Fruit fly (Drosophila melanogaster) whole organism, embryonic: ENCODE results near the gene CG33098.
A peak's percentile ranks its signal among the peaks of the same experiment; 100 is the strongest.

Experiments
- Adf1 ChIP-seq: fragments of 200-800 bp; sonication (Bioruptor generic); IDR thresholded peaks from 2 replicates; pipeline ENCODE4 v1.3.6; 2022; ENCODE audit warnings: missing biosample characterization, missing genetic modification characterization
- Asciz ChIP-seq: fragments of 200-800 bp; sonication (Bioruptor generic); optimal IDR thresholded peaks from 2 replicates; lab custom pipeline; 2017; ENCODE audit warnings: missing biosample characterization, mild to moderate bottlenecking, missing genetic modification characterization, missing genetic modification reagents
- B-H2 ChIP-seq: fragments of 200-800 bp; sonication (Bioruptor generic); optimal IDR thresholded peaks from 2 replicates; lab custom pipeline; 2018; ENCODE audit warnings: missing biosample characterization, mild to moderate bottlenecking, missing genetic modification characterization
- CG10274 ChIP-seq: fragments of 200-800 bp; sonication (Bioruptor generic); optimal IDR thresholded peaks from 3 replicates; lab custom pipeline; 2017; ENCODE audit warnings: missing biosample characterization, mild to moderate bottlenecking, missing genetic modification characterization
- CG11456 ChIP-seq: fragments of 200-800 bp; sonication (Bioruptor generic); IDR thresholded peaks from 3 replicates; pipeline ENCODE4 v1.3.6; 2022; ENCODE audit warnings: missing biosample characterization, missing genetic modification characterization
- CG13287 ChIP-seq: fragments of 200-800 bp; sonication (Bioruptor generic); IDR thresholded peaks from 2 replicates; pipeline ENCODE4 v1.3.6; 2022; ENCODE audit warnings: missing biosample characterization, missing genetic modification characterization; ENCODE audit not compliant: partially characterized antibody
- CG15011 ChIP-seq: fragments of 200-800 bp; sonication (Bioruptor generic); optimal IDR thresholded peaks from 3 replicates; lab custom pipeline; 2018; ENCODE audit warnings: missing biosample characterization, mild to moderate bottlenecking, missing genetic modification characterization
- CG15514 ChIP-seq: fragments of 200-800 bp; sonication (Bioruptor generic); optimal IDR thresholded peaks from 3 replicates; lab custom pipeline; 2017; ENCODE audit warnings: missing biosample characterization, missing genetic modification characterization, mild to moderate bottlenecking, moderate library complexity, missing genetic modification reagents
- CG17568 ChIP-seq: fragments of 200-800 bp; sonication (Bioruptor generic); optimal IDR thresholded peaks from 2 replicates; lab custom pipeline; 2018; ENCODE audit warnings: missing biosample characterization, mild to moderate bottlenecking, missing genetic modification characterization, moderate library complexity
- CG17612 ChIP-seq: fragments of 200-800 bp; sonication (Bioruptor generic); IDR thresholded peaks from 2 replicates; pipeline ENCODE4 v1.3.6; 2022; ENCODE audit warnings: missing biosample characterization, missing genetic modification characterization
- CG18476 ChIP-seq: fragments of 200-800 bp; sonication (Bioruptor generic); optimal IDR thresholded peaks from 2 replicates; lab custom pipeline; 2016; ENCODE audit warnings: missing biosample characterization, mild to moderate bottlenecking, missing genetic modification characterization
- CG18619 ChIP-seq: fragments of 200-800 bp; sonication (Bioruptor generic); optimal IDR thresholded peaks from 3 replicates; lab custom pipeline; 2017; ENCODE audit warnings: missing biosample characterization, mild to moderate bottlenecking, missing genetic modification characterization
- CG18764 ChIP-seq: fragments of 200-800 bp; sonication (Bioruptor generic); optimal IDR thresholded peaks from 3 replicates; lab custom pipeline; 2016; ENCODE audit warnings: missing biosample characterization, missing genetic modification characterization
- CG33213 ChIP-seq: fragments of 200-800 bp; sonication (Bioruptor generic); optimal IDR thresholded peaks from 3 replicates; lab custom pipeline; 2016; ENCODE audit warnings: missing biosample characterization, missing genetic modification characterization
- CG34224 ChIP-seq: fragments of 200-800 bp; sonication (Bioruptor generic); IDR thresholded peaks from 3 replicates; pipeline ENCODE4 v1.3.6; 2022; ENCODE audit warnings: missing biosample characterization, missing genetic modification characterization; ENCODE audit not compliant: partially characterized antibody
- CG34376 ChIP-seq: fragments of 200-800 bp; sonication (Bioruptor generic); optimal IDR thresholded peaks from 2 replicates; lab custom pipeline; 2018; ENCODE audit warnings: missing biosample characterization, mild to moderate bottlenecking, missing genetic modification characterization
- CG4617 ChIP-seq: fragments of 200-800 bp; sonication (Bioruptor generic); optimal IDR thresholded peaks from 3 replicates; lab custom pipeline; 2016; ENCODE audit warnings: missing biosample characterization, missing genetic modification characterization, borderline replicate concordance
- CG6689 ChIP-seq: fragments of 200-800 bp; sonication (Bioruptor generic); IDR thresholded peaks from 2 replicates; pipeline ENCODE4 v1.3.6; 2022; ENCODE audit warnings: missing biosample characterization, missing genetic modification characterization
- CG8388 ChIP-seq: fragments of 200-800 bp; sonication (Bioruptor generic); optimal IDR thresholded peaks from 2 replicates; lab custom pipeline; 2019; ENCODE audit warnings: missing biosample characterization, mild to moderate bottlenecking, missing genetic modification characterization, moderate library complexity
- CG8924 ChIP-seq: fragments of 200-800 bp; optimal IDR thresholded peaks from 3 replicates; lab custom pipeline; 2019; ENCODE audit warnings: missing biosample characterization, mild to moderate bottlenecking, missing genetic modification characterization, moderate library complexity
- CG9609 ChIP-seq: fragments of 200-800 bp; sonication (Bioruptor generic); optimal IDR thresholded peaks from 3 replicates; lab custom pipeline; 2016; ENCODE audit warnings: missing biosample characterization, missing genetic modification characterization
- Chrac-16 ChIP-seq: fragments of 200-800 bp; sonication (Bioruptor generic); optimal IDR thresholded peaks from 3 replicates; lab custom pipeline; 2016; ENCODE audit warnings: missing biosample characterization, missing genetic modification characterization
- CkIIα-i1 ChIP-seq: fragments of 200-800 bp; sonication (Bioruptor generic); IDR thresholded peaks from 2 replicates; pipeline ENCODE4 v1.3.6; 2022; ENCODE audit warnings: missing biosample characterization, missing genetic modification characterization
- E2f2 ChIP-seq: fragments of 200-800 bp; sonication (Bioruptor generic); IDR thresholded peaks from 2 replicates; pipeline ENCODE4 v1.3.6; 2022; ENCODE audit warnings: missing biosample characterization, missing genetic modification characterization
- Fer1 ChIP-seq: fragments of 200-800 bp; sonication (Bioruptor generic); optimal IDR thresholded peaks from 2 replicates; lab custom pipeline; 2017; ENCODE audit warnings: missing biosample characterization, mild to moderate bottlenecking, missing genetic modification characterization
- GATAe ChIP-seq: fragments of 200-800 bp; sonication (Bioruptor generic); conservative IDR thresholded peaks from 2 replicates; pipeline ENCODE4 v1.3.6; 2022; ENCODE audit warnings: missing biosample characterization, missing genetic modification characterization
- HLHmδ ChIP-seq: fragments of 200-800 bp; sonication (Bioruptor generic); optimal IDR thresholded peaks from 2 replicates; lab custom pipeline; 2018; ENCODE audit warnings: missing biosample characterization, mild to moderate bottlenecking, missing genetic modification characterization, moderate library complexity
- HmgZ ChIP-seq: fragments of 200-800 bp; sonication (Bioruptor generic); optimal IDR thresholded peaks from 2 replicates; lab custom pipeline; 2018; ENCODE audit warnings: missing biosample characterization, mild to moderate bottlenecking, missing genetic modification characterization
- Hmx ChIP-seq: fragments of 200-800 bp; sonication (Bioruptor generic); optimal IDR thresholded peaks from 2 replicates; lab custom pipeline; 2016; ENCODE audit warnings: missing biosample characterization, missing genetic modification characterization
- Jarid2 ChIP-seq: fragments of 200-800 bp; sonication (Bioruptor generic); optimal IDR thresholded peaks from 3 replicates; lab custom pipeline; 2017; ENCODE audit warnings: mild to moderate bottlenecking, missing biosample characterization, missing genetic modification reagents, missing genetic modification characterization
- Kr ChIP-seq: fragments of 200-800 bp; sonication (Bioruptor generic); optimal IDR thresholded peaks from 2 replicates; lab custom pipeline; 2017; ENCODE audit warnings: missing biosample characterization, mild to moderate bottlenecking, missing genetic modification characterization
- Lhr ChIP-seq: fragments of 200-800 bp; sonication (Bioruptor generic); optimal IDR thresholded peaks from 3 replicates; lab custom pipeline; 2017; ENCODE audit warnings: mild to moderate bottlenecking, missing biosample characterization, missing genetic modification reagents, missing genetic modification characterization
- Lim3 ChIP-seq: fragments of 200-800 bp; sonication (Bioruptor generic); IDR thresholded peaks from 2 replicates; pipeline ENCODE4 v1.3.6; 2022; ENCODE audit warnings: missing biosample characterization, missing genetic modification characterization
- Med ChIP-seq: fragments of 200-800 bp; sonication (Bioruptor generic); peaks from one replicate; lab custom pipeline; 2016; ENCODE audit warnings: missing biosample characterization, missing genetic modification characterization, mild to moderate bottlenecking, inconsistent platforms, moderate library complexity
- Meics ChIP-seq: fragments of 200-800 bp; sonication (Bioruptor generic); optimal IDR thresholded peaks from 2 replicates; lab custom pipeline; 2017; ENCODE audit warnings: missing biosample characterization, mild to moderate bottlenecking, missing genetic modification characterization
- Sin3A ChIP-seq: fragments of >200 bp; optimal IDR thresholded peaks from 2 replicates; lab custom pipeline; 2018
- Xbp1 ChIP-seq: fragments of 200-800 bp; sonication (Bioruptor generic); optimal IDR thresholded peaks from 3 replicates; lab custom pipeline; 2016; ENCODE audit warnings: missing biosample characterization, mild to moderate bottlenecking, missing genetic modification characterization
- bcd ChIP-seq: fragments of 200-800 bp; sonication (Bioruptor generic); optimal IDR thresholded peaks from 2 replicates; lab custom pipeline; 2017; ENCODE audit warnings: missing biosample characterization, mild to moderate bottlenecking, missing genetic modification characterization
- corto ChIP-seq: fragments of 200-800 bp; sonication (Bioruptor generic); optimal IDR thresholded peaks from 2 replicates; lab custom pipeline; 2016; ENCODE audit warnings: missing biosample characterization, mild to moderate bottlenecking, missing genetic modification characterization, moderate library complexity
- dmrt99B ChIP-seq: fragments of 200-800 bp; sonication (Bioruptor generic); optimal IDR thresholded peaks from 2 replicates; lab custom pipeline; 2018; ENCODE audit warnings: missing biosample characterization, mild to moderate bottlenecking, missing genetic modification characterization, moderate library complexity
- hbn ChIP-seq: fragments of 200-800 bp; sonication (Bioruptor generic); IDR thresholded peaks from 2 replicates; pipeline ENCODE4 v1.3.6; 2022; ENCODE audit warnings: missing biosample characterization, missing genetic modification characterization; ENCODE audit not compliant: partially characterized antibody
- hth ChIP-seq: fragments of >200 bp; optimal IDR thresholded peaks from 2 replicates; lab custom pipeline; 2017; ENCODE audit warnings: inconsistent platforms
- kah ChIP-seq: fragments of 200-800 bp; sonication (Bioruptor generic); optimal IDR thresholded peaks from 2 replicates; lab custom pipeline; 2018; ENCODE audit warnings: missing biosample characterization, mild to moderate bottlenecking, missing genetic modification characterization
- klu ChIP-seq: fragments of 200-800 bp; sonication (Bioruptor generic); IDR thresholded peaks from 2 replicates; pipeline ENCODE4 v1.3.6; 2022; ENCODE audit warnings: missing biosample characterization, missing genetic modification characterization
- knrl ChIP-seq: fragments of 200-800 bp; sonication (Bioruptor generic); IDR thresholded peaks from 3 replicates; pipeline ENCODE4 v1.3.6; 2022; ENCODE audit warnings: missing biosample characterization, missing genetic modification characterization; ENCODE audit not compliant: partially characterized antibody
- nom ChIP-seq: fragments of 200-800 bp; sonication (Bioruptor generic); optimal IDR thresholded peaks from 2 replicates; lab custom pipeline; 2017; ENCODE audit warnings: missing biosample characterization, missing genetic modification characterization, mild to moderate bottlenecking, moderate library complexity, missing genetic modification reagents
- peb ChIP-seq: fragments of 200-800 bp; sonication (Bioruptor generic); IDR thresholded peaks from 2 replicates; pipeline ENCODE4 v1.3.6; 2022; ENCODE audit warnings: missing biosample characterization, missing genetic modification characterization
- stwl ChIP-seq: fragments of 200-800 bp; sonication (Bioruptor generic); optimal IDR thresholded peaks from 3 replicates; lab custom pipeline; 2018; ENCODE audit warnings: missing biosample characterization, mild to moderate bottlenecking, missing genetic modification characterization, moderate library complexity

The CG33098 gene

dm6 chr3R:12398620-12399247, 11.7 kb downstream of the CG33098 start, which contains the start of gene Cyp9f3 (continued):
- no peak for TF ChIP-seq B-H2 (GFP tag; lab: Kevin White, UChicago)
- no peak for TF ChIP-seq Xbp1 (GFP tag; lab: Kevin White, UChicago)
- no peak for TF ChIP-seq Asciz (GFP tag; lab: Kevin White, UChicago)
- no peak for TF ChIP-seq Med (GFP tag; lab: Kevin White, UChicago)
- TF ChIP-seq stwl (tag; lab: Kevin White, UChicago): no peak
- peak; percentile 25; the same call in 1 of the 2 replicates for TF ChIP-seq CG13287 (GFP tag; lab: Robert Waterston, UW)
- TF ChIP-seq Adf1 (GFP tag; lab: Robert Waterston, UW): no peak
- TF ChIP-seq HmgZ: peak; percentile 13
- no peak for TF ChIP-seq nom (GFP tag; lab: Kevin White, UChicago)
- TF ChIP-seq klu (GFP tag; lab: Robert Waterston, UW): no peak
- no peak for TF ChIP-seq Kr
- peak; percentile 54 for TF ChIP-seq Jarid2 (GFP tag; lab: Kevin White, UChicago)
- peak; percentile 63 for TF ChIP-seq CG10274
- no peak for TF ChIP-seq CkIIα-i1 (GFP tag; lab: Robert Waterston, UW)
- TF ChIP-seq CG18764: no peak
- peak; percentile 96 for TF ChIP-seq CG34376 (GFP tag; lab: Kevin White, UChicago)
- TF ChIP-seq CG15011 (GFP tag; lab: Kevin White, UChicago): no peak
- TF ChIP-seq CG33213: no peak
- no peak for TF ChIP-seq CG18619

- TF ChIP-seq CG4617 (GFP tag; lab: Kevin White, UChicago) (peak; percentile 2), hth (lab: Kevin White, UChicago) (no peak), CG17568 (GFP tag; lab: Kevin White, UChicago) (no peak), hbn (GFP tag; lab: Robert Waterston, UW) (peak; percentile 48), peb (GFP tag; lab: Robert Waterston, UW) (no peak), Chrac-16 (GFP tag; lab: Kevin White, UChicago) (no peak), dmrt99B (tag; lab: Kevin White, UChicago) (no peak), Lhr (no peak), GATAe (GFP tag; lab: Robert Waterston, UW) (no peak), corto (GFP tag; lab: Kevin White, UChicago) (no peak), CG8924 (no peak), Sin3A (lab: Kevin White, UChicago) (no peak), Hmx (GFP tag; lab: Kevin White, UChicago) (no peak), Fer1 (GFP tag; lab: Kevin White, UChicago) (peak; percentile 21), CG34224 (peak; percentile 57), kah (peak; percentile 1), knrl (GFP tag; lab: Robert Waterston, UW) (0 out of 3 replicates have a peak, but pooled peaks have one; percentile 28), Meics (GFP tag; lab: Kevin White, UChicago) (no peak), stwl (tag; lab: Kevin White, UChicago) (peak; percentile 64), E2f2 (peak; percentile 89), Lim3 (no peak), CG11456 (GFP tag; lab: Robert Waterston, UW) (no peak), CG8388 (GFP tag; lab: Kevin White, UChicago) (no peak), CG15514 (peak; percentile 79), Med (GFP tag; lab: Kevin White, UChicago) (peak; percentile 42), HLHmδ (GFP tag; lab: Kevin White, UChicago) (peak; percentile 65), CG9609 (GFP tag; lab: Kevin White, UChicago) (no peak), CG17612 (no peak), CG6689 (GFP tag; lab: Robert Waterston, UW) (no peak), CG18476 (GFP tag; lab: Kevin White, UChicago) (no peak), bcd (GFP tag; lab: Kevin White, UChicago) (no peak)
Measured at dm6 chr3R:12401672-12402296, 14.8 kb downstream of the CG33098 start, which contains the start of gene DNAlig3. Gene DNAlig3 (minus strand): TSS chr3R:12401839.
